Worm (Caenorhabditis elegans) whole organism, late embryonic: ENCODE results near the gene best-16.

ENCODE experiments used
- che-1 ChIP-seq: sonication (generic microtip); optimal IDR thresholded peaks from 2 replicates; lab custom pipeline; 2016; ENCODE audit warnings: mild to moderate bottlenecking, missing genetic modification characterization, missing compliant biosample characterization
- dmd-4 ChIP-seq: sonication (generic microtip); optimal IDR thresholded peaks from 2 replicates; lab custom pipeline; 2016; ENCODE audit warnings: borderline replicate concordance, missing genetic modification characterization, missing compliant biosample characterization
- hlh-15 ChIP-seq: sonication (generic microtip); optimal IDR thresholded peaks from 2 replicates; lab custom pipeline; 2016; ENCODE audit warnings: missing genetic modification characterization, missing compliant biosample characterization
- mec-3 ChIP-seq: sonication (generic microtip); optimal IDR thresholded peaks from 2 replicates; lab custom pipeline; 2016; ENCODE audit warnings: borderline replicate concordance, missing genetic modification characterization, missing compliant biosample characterization
- nfya-1 ChIP-seq: sonication (generic microtip); optimal IDR thresholded peaks from 2 replicates; lab custom pipeline; 2017; ENCODE audit warnings: missing genetic modification characterization, mild to moderate bottlenecking, missing compliant biosample characterization, antibody characterized with exemption, moderate library complexity
- pha-4 ChIP-seq: fragments of 150-350 bp; optimal IDR thresholded peaks from 2 replicates; lab custom pipeline; 2018; ENCODE audit warnings: missing biosample characterization, missing genetic modification reagents, missing genetic modification characterization
- unc-55 ChIP-seq: sonication (generic microtip); optimal IDR thresholded peaks from 2 replicates; lab custom pipeline; 2017; ENCODE audit warnings: missing biosample characterization, missing genetic modification reagents, missing genetic modification characterization

ce11 chrIV:7144670-7145257 is 50.9 kb downstream of the best-16 start, which contains the start of gene hecd-1:
- no peak for TF ChIP-seq dmd-4 (tag; lab: Kevin White, UChicago)
- no peak for TF ChIP-seq pha-4 (tag; lab: Kevin White, UChicago)
- TF ChIP-seq unc-55 (GFP tag; lab: Kevin White, UChicago) = no peak
- TF ChIP-seq mec-3 = no peak
- no peak for TF ChIP-seq hlh-15 (tag; lab: Kevin White, UChicago)
- no peak for TF ChIP-seq che-1 (tag; lab: Kevin White, UChicago)
- TF ChIP-seq nfya-1 (tag; lab: Kevin White, UChicago) = no peak
